Worm (Caenorhabditis elegans) whole organism, L1 larva: ENCODE results near the gene F01G4.4.

Experiments
- C16A3.4 ChIP-seq: fragments of 150-350 bp; optimal IDR thresholded peaks from 2 replicates; lab custom pipeline; 2014; ENCODE audit warnings: missing biosample characterization, missing genetic modification characterization
- C34B4.2 ChIP-seq: sonication (generic microtip); optimal IDR thresholded peaks from 2 replicates; lab custom pipeline; 2017; ENCODE audit warnings: mild to moderate bottlenecking, missing genetic modification characterization, missing compliant biosample characterization
- F16B12.6 ChIP-seq: fragments of 150-350 bp; optimal IDR thresholded peaks from 2 replicates; lab custom pipeline; 2014; ENCODE audit warnings: missing biosample characterization, missing genetic modification characterization
- Y116A8C.19 ChIP-seq: sonication (generic microtip); optimal IDR thresholded peaks from 2 replicates; lab custom pipeline; 2016; ENCODE audit warnings: missing compliant biosample characterization, missing genetic modification characterization, borderline replicate concordance
- aha-1 ChIP-seq: fragments of 150-350 bp; optimal IDR thresholded peaks from 2 replicates; lab custom pipeline; 2014; ENCODE audit warnings: missing biosample characterization, missing genetic modification characterization
- alr-1 ChIP-seq: fragments of 200-800 bp; sonication (Bioruptor generic); optimal IDR thresholded peaks from 2 replicates; lab custom pipeline; 2018; ENCODE audit warnings: borderline replicate concordance, mild to moderate bottlenecking, missing genetic modification characterization, missing compliant biosample characterization
- aly-2 ChIP-seq: fragments of 150-350 bp; optimal IDR thresholded peaks from 2 replicates; lab custom pipeline; 2014; ENCODE audit warnings: missing biosample characterization, missing genetic modification characterization
- ceh-63 ChIP-seq: fragments of 200-800 bp; sonication (Bioruptor generic); optimal IDR thresholded peaks from 2 replicates; lab custom pipeline; 2018; ENCODE audit warnings: mild to moderate bottlenecking, missing genetic modification characterization, missing compliant biosample characterization
- ceh-82 ChIP-seq, 3 experiments: fragments of 150-350 bp in 1 of 3; sonication (generic microtip) in 2 of 3; optimal IDR thresholded peaks; 2 replicates each; lab custom pipeline; 2014 to 2017; ENCODE audit warnings: missing biosample characterization in 3 of 3, missing genetic modification characterization in 3 of 3
- ces-1 ChIP-seq: fragments of 150-350 bp; optimal IDR thresholded peaks from 2 replicates; lab custom pipeline; 2014; ENCODE audit warnings: missing biosample characterization, missing genetic modification reagents, missing genetic modification characterization
- dpl-1 ChIP-seq, 3 experiments: fragments of 150-350 bp in 2 of 3; sonication (generic microtip) in 1 of 3; optimal IDR thresholded peaks; 2 replicates each; lab custom pipeline; 2014 to 2017; ENCODE audit warnings: missing biosample characterization in 3 of 3, missing genetic modification characterization in 3 of 3, missing genetic modification reagents in 3 of 3
- efl-1 ChIP-seq, 4 experiments: fragments of 150-350 bp; optimal IDR thresholded peaks in 3 of 4; peaks in 1 of 4; 1 replicate in 1 of 4; 2 replicates in 3 of 4; lab custom pipeline; 2014; ENCODE audit warnings: missing biosample characterization in 2 of 4, missing genetic modification characterization in 2 of 4, missing genetic modification reagents in 2 of 4
- efl-3 ChIP-seq: fragments of 200-800 bp; sonication (Bioruptor generic); optimal IDR thresholded peaks from 2 replicates; lab custom pipeline; 2018; ENCODE audit warnings: mild to moderate bottlenecking, missing genetic modification characterization, missing compliant biosample characterization
- egl-13 ChIP-seq: sonication (generic microtip); optimal IDR thresholded peaks from 2 replicates; lab custom pipeline; 2016; ENCODE audit warnings: missing genotype, missing genetic modification reagents, missing genetic modification characterization, missing compliant biosample characterization
- egl-27 ChIP-seq, 2 experiments: fragments of 150-350 bp in 1 of 2; sonication (generic microtip); optimal IDR thresholded peaks; 3 replicates each; lab custom pipeline; 2017 to 2018; ENCODE audit warnings: missing biosample characterization in 2 of 2, missing genetic modification characterization in 2 of 2, missing genetic modification reagents in 2 of 2
- fkh-8 ChIP-seq: sonication (generic microtip); optimal IDR thresholded peaks from 2 replicates; lab custom pipeline; 2016; ENCODE audit warnings: mild to moderate bottlenecking, missing genetic modification characterization, missing compliant biosample characterization
- fos-1 ChIP-seq: fragments of 150-350 bp; optimal IDR thresholded peaks from 2 replicates; lab custom pipeline; 2014; ENCODE audit warnings: missing biosample characterization, missing genetic modification characterization
- hlh-4 ChIP-seq: sonication (generic microtip); optimal IDR thresholded peaks from 2 replicates; lab custom pipeline; 2016; ENCODE audit warnings: mild to moderate bottlenecking, missing genetic modification characterization, missing compliant biosample characterization
- hpl-2 ChIP-seq: fragments of 150-350 bp; optimal IDR thresholded peaks from 2 replicates; lab custom pipeline; 2014; ENCODE audit warnings: missing biosample characterization, missing genetic modification reagents, missing genetic modification characterization
- irx-1 ChIP-seq: sonication (generic microtip); optimal IDR thresholded peaks from 2 replicates; lab custom pipeline; 2016; ENCODE audit warnings: missing genetic modification characterization, missing compliant biosample characterization
- isw-1 ChIP-seq: fragments of 200-800 bp; sonication (Bioruptor generic); IDR thresholded peaks from 2 replicates; pipeline ENCODE4 v1.3.6; 2022; ENCODE audit warnings: missing genetic modification characterization, missing compliant biosample characterization
- lin-14 ChIP-seq: fragments of 200-800 bp; sonication (Bioruptor generic); optimal IDR thresholded peaks from 2 replicates; lab custom pipeline; 2018; ENCODE audit warnings: mild to moderate bottlenecking, missing genetic modification characterization, moderate library complexity, missing compliant biosample characterization
- lin-35 ChIP-seq, 2 experiments: fragments of 150-350 bp; optimal IDR thresholded peaks; 2 replicates each; lab custom pipeline; 2014; ENCODE audit warnings: missing biosample characterization in 2 of 2, missing genetic modification characterization in 2 of 2, missing genetic modification reagents in 2 of 2
- lin-39 ChIP-seq: fragments of 150-350 bp; optimal IDR thresholded peaks from 2 replicates; lab custom pipeline; 2014; ENCODE audit warnings: missing biosample characterization, missing genetic modification reagents, missing genetic modification characterization
- lir-3 ChIP-seq: sonication (generic microtip); optimal IDR thresholded peaks from 2 replicates; lab custom pipeline; 2016; ENCODE audit warnings: mild to moderate bottlenecking, missing genetic modification characterization, moderate library complexity, missing compliant biosample characterization; ENCODE audit not compliant: poor library complexity
- lsy-2 ChIP-seq, 2 experiments: fragments of 150-350 bp; optimal IDR thresholded peaks; 2 replicates each; lab custom pipeline; 2014; ENCODE audit warnings: missing biosample characterization in 2 of 2, missing genetic modification characterization in 2 of 2
- mdl-1 ChIP-seq, 2 experiments: fragments of 150-350 bp; optimal IDR thresholded peaks; 2 replicates each; lab custom pipeline; 2014 to 2017; ENCODE audit warnings: missing biosample characterization in 2 of 2, missing genetic modification characterization in 2 of 2, inconsistent platforms in 1 of 2
- mep-1 ChIP-seq: fragments of 150-350 bp; optimal IDR thresholded peaks from 2 replicates; lab custom pipeline; 2014; ENCODE audit warnings: missing biosample characterization, missing genetic modification characterization
- nhr-19 ChIP-seq: fragments of 200-800 bp; sonication (Bioruptor generic); conservative IDR thresholded peaks from 2 replicates; pipeline ENCODE4 v1.3.6; 2022; ENCODE audit warnings: missing genetic modification characterization, missing compliant biosample characterization
- nhr-20 ChIP-seq: sonication (generic microtip); optimal IDR thresholded peaks from 2 replicates; lab custom pipeline; 2016; ENCODE audit warnings: mild to moderate bottlenecking, missing genetic modification characterization, missing compliant biosample characterization
- nhr-237 ChIP-seq: fragments of 150-350 bp; optimal IDR thresholded peaks from 2 replicates; lab custom pipeline; 2014; ENCODE audit warnings: missing biosample characterization, missing genetic modification characterization
- nhr-77 ChIP-seq: fragments of 150-350 bp; optimal IDR thresholded peaks from 2 replicates; lab custom pipeline; 2014; ENCODE audit warnings: missing biosample characterization, missing genetic modification characterization
- nhr-84 ChIP-seq: sonication (generic microtip); optimal IDR thresholded peaks from 2 replicates; lab custom pipeline; 2017; ENCODE audit warnings: missing biosample characterization, missing genetic modification characterization
- nhr-85 ChIP-seq: sonication (generic microtip); peaks from one replicate; lab custom pipeline; 2016; ENCODE audit warnings: missing genetic modification characterization, inconsistent platforms, missing compliant biosample characterization
- nhr-90 ChIP-seq: sonication (generic microtip); optimal IDR thresholded peaks from 2 replicates; lab custom pipeline; 2016; ENCODE audit warnings: mild to moderate bottlenecking, missing genetic modification characterization, missing compliant biosample characterization; ENCODE audit not compliant: poor library complexity
- skn-1 ChIP-seq: fragments of 150-350 bp; optimal IDR thresholded peaks from 2 replicates; lab custom pipeline; 2014; ENCODE audit warnings: missing biosample characterization, missing genetic modification characterization
- snu-23 ChIP-seq: sonication (generic microtip); optimal IDR thresholded peaks from 2 replicates; lab custom pipeline; 2016; ENCODE audit warnings: missing genetic modification characterization, missing compliant biosample characterization
- sup-37 ChIP-seq: fragments of 200-800 bp; sonication (Bioruptor generic); optimal IDR thresholded peaks from 2 replicates; lab custom pipeline; 2018; ENCODE audit warnings: mild to moderate bottlenecking, missing genetic modification characterization, missing compliant biosample characterization
- swsn-7 ChIP-seq: sonication (generic microtip); optimal IDR thresholded peaks from 2 replicates; lab custom pipeline; 2016; ENCODE audit warnings: missing genetic modification characterization, missing compliant biosample characterization
- tbx-2 ChIP-seq: sonication (generic microtip); optimal IDR thresholded peaks from 2 replicates; lab custom pipeline; 2016; ENCODE audit warnings: missing genetic modification characterization, missing compliant biosample characterization
- tlp-1 ChIP-seq: fragments of 150-350 bp; optimal IDR thresholded peaks from 2 replicates; lab custom pipeline; 2014; ENCODE audit warnings: missing biosample characterization, missing genetic modification characterization
- unc-30 ChIP-seq: sonication (generic microtip); optimal IDR thresholded peaks from 2 replicates; lab custom pipeline; 2017; ENCODE audit warnings: missing biosample characterization, missing genetic modification characterization
- unc-86 ChIP-seq: sonication (generic microtip); optimal IDR thresholded peaks from 2 replicates; lab custom pipeline; 2016; ENCODE audit warnings: missing genetic modification characterization, missing compliant biosample characterization
- unc-98 ChIP-seq: fragments of 200-800 bp; sonication (Bioruptor generic); IDR thresholded peaks from 2 replicates; pipeline ENCODE4 v1.3.6; 2022; ENCODE audit warnings: missing genetic modification characterization, missing compliant biosample characterization
- zag-1 ChIP-seq: fragments of 150-350 bp; optimal IDR thresholded peaks from 2 replicates; lab custom pipeline; 2014; ENCODE audit warnings: missing biosample characterization, missing genetic modification characterization
- ztf-11 ChIP-seq, 2 experiments: sonication (generic microtip); optimal IDR thresholded peaks; 2 replicates each; lab custom pipeline; 2016 to 2017; ENCODE audit warnings: missing genetic modification characterization in 2 of 2, missing biosample characterization in 1 of 2, missing compliant biosample characterization in 1 of 2
- ztf-4 ChIP-seq: fragments of 150-350 bp; optimal IDR thresholded peaks from 2 replicates; lab custom pipeline; 2014; ENCODE audit warnings: missing biosample characterization, missing genetic modification characterization

The F01G4.4 gene

DNA sequence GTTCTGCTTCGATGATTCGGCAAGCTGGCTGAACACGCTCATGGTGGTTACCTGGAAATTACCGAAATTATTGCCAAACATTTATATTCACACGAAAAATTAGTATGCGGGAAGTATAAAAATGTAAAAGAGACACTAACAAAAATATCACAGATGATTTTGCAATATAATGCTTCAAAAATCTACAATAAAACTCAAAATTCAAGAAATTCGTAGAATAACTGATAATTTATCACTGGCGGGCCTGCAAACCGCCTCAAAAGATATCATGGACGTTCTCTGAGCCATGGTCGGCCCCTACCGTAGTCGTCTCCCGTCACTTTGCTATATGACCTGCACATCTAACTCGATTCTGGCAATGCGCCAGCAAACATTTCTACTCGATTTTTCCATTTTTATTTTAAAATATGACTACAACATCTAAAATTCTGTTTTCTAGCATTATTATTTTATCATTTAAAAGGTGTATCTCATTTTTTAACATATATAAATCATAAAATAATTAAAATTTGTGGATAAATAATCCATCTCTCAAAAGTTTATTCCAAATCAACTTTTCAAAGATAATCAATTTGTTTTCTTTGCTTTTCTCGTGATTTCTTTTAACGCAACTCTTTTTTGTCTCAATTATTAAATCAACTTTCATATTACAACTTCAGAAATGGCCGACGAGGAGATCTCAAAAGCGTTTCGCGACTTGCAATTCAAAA lies 6.5 kb downstream of the F01G4.4 start, which contains the start of the genes F01G4.6 and pfd-1 (continued):
- TF ChIP-seq fkh-8 (tag; lab: Kevin White, UChicago), result peak; percentile 95
- TF ChIP-seq tbx-2 (tag; lab: Kevin White, UChicago), result peak; percentile 93
- peak; percentile 97 for TF ChIP-seq snu-23 (GFP tag; lab: Kevin White, UChicago)
- TF ChIP-seq skn-1 (tag; lab: Kevin White, UChicago), result peak; percentile 88
- peak; percentile 97 for TF ChIP-seq nhr-20 (tag; lab: Kevin White, UChicago)
- peak; percentile 86 for TF ChIP-seq aly-2 (tag; lab: Kevin White, UChicago)
- peak; percentile 58 for TF ChIP-seq lin-39
- peak; percentile 95 for TF ChIP-seq isw-1 (GFP tag; lab: Robert Waterston, UW)
- TF ChIP-seq dpl-1 (GFP tag; optimal IDR thresholded peaks at IDR 0.05; lab: Kevin White, UChicago), result peak; percentile 83 to 86 (median 86)
- peak; percentile 53 for TF ChIP-seq C34B4.2 (tag; lab: Kevin White, UChicago)
- no peak for TF ChIP-seq unc-30 (tag; lab: Kevin White, UChicago)
- peak; percentile 88 for TF ChIP-seq fos-1 (tag; lab: Kevin White, UChicago)
- TF ChIP-seq alr-1 (tag; lab: Kevin White, UChicago), result no peak
- peak; percentile 95 for TF ChIP-seq swsn-7 (tag; lab: Kevin White, UChicago)
- TF ChIP-seq unc-98 (GFP tag; lab: Robert Waterston, UW), result no peak; the same call in 1 of the 2 replicates
- no peak for TF ChIP-seq egl-27 (tag; optimal IDR thresholded peaks at IDR 0.05; lab: Kevin White, UChicago)
- TF ChIP-seq nhr-84 (tag; lab: Kevin White, UChicago), result no peak
- TF ChIP-seq ztf-11 (tag; optimal IDR thresholded peaks at IDR 0.05; lab: Kevin White, UChicago), result peak in 1 of 2 experiments; percentile 81
- TF ChIP-seq lin-35 (GFP tag; optimal IDR thresholded peaks at IDR 0.05; lab: Kevin White, UChicago), result peak; percentile 87 to 91
- peak; percentile 92 for TF ChIP-seq nhr-90 (tag; lab: Kevin White, UChicago)
- TF ChIP-seq efl-3, result no peak
- TF ChIP-seq ztf-4, result peak; percentile 89
- TF ChIP-seq nhr-19, result peak; percentile 100
- TF ChIP-seq lir-3, result peak; percentile 84
- TF ChIP-seq F16B12.6, result peak; percentile 73
- TF ChIP-seq unc-86 (tag; lab: Kevin White, UChicago), result peak; percentile 86
- peak; percentile 99 for TF ChIP-seq lsy-2 (tag; optimal IDR thresholded peaks at IDR 0.05; lab: Kevin White, UChicago)
- no peak for TF ChIP-seq tlp-1
- TF ChIP-seq ceh-82 (tag; optimal IDR thresholded peaks at IDR 0.05; lab: Kevin White, UChicago), result peak; percentile 95 to 97 (median 97)
- TF ChIP-seq nhr-85 (tag; lab: Kevin White, UChicago), result peak; percentile 96
- TF ChIP-seq mep-1 (tag; lab: Kevin White, UChicago), result peak; percentile 92
- peak; percentile 89 for TF ChIP-seq egl-13 (tag; lab: Kevin White, UChicago)
- no peak for TF ChIP-seq hlh-4 (tag; lab: Kevin White, UChicago)
- no peak for TF ChIP-seq ces-1 (GFP tag; lab: Kevin White, UChicago)
- peak; percentile 81 for TF ChIP-seq irx-1 (tag; lab: Kevin White, UChicago)
- TF ChIP-seq Y116A8C.19 (tag; lab: Kevin White, UChicago), result no peak
- peak; percentile 96 for TF ChIP-seq lin-14
- peak; percentile 89 to 92 for TF ChIP-seq efl-1 (optimal IDR thresholded peaks at IDR 0.05; lab: Kevin White, UChicago)
- peak; percentile 81 to 98 for TF ChIP-seq efl-1 (GFP tag; optimal IDR thresholded peaks at IDR 0.05 in 1 of 2; lab: Kevin White, UChicago)
- peak in 1 of 2 experiments; percentile 82 for TF ChIP-seq mdl-1 (tag; optimal IDR thresholded peaks at IDR 0.05; lab: Kevin White, UChicago)
- TF ChIP-seq ceh-63, result no peak
- peak; percentile 51 for TF ChIP-seq hpl-2 (GFP tag; lab: Kevin White, UChicago)
- TF ChIP-seq sup-37 (GFP tag; lab: Kevin White, UChicago), result peak; percentile 37
- TF ChIP-seq nhr-77 (tag; lab: Kevin White, UChicago), result peak; percentile 92
- peak; percentile 95 for TF ChIP-seq C16A3.4 (tag; lab: Kevin White, UChicago)
- TF ChIP-seq zag-1 (tag; lab: Kevin White, UChicago), result peak; percentile 97
- peak; percentile 37 for TF ChIP-seq aha-1
- TF ChIP-seq nhr-237 (tag; lab: Kevin White, UChicago), result peak; percentile 85
